Fruit fly (Drosophila melanogaster) Kc167 (cell line): ENCODE measurements around the gene Gat.

Experiments
- Myc ChIP-seq: fragments of >200 bp; optimal IDR thresholded peaks from 2 replicates; lab custom pipeline; 2017; ENCODE audit warnings: missing external identifiers
- Sin3A ChIP-seq: fragments of >200 bp; optimal IDR thresholded peaks from 2 replicates; lab custom pipeline; 2018; ENCODE audit warnings: missing external identifiers
- h ChIP-seq: fragments of >200 bp; optimal IDR thresholded peaks from 3 replicates; lab custom pipeline; 2018; ENCODE audit warnings: missing external identifiers
- insv ChIP-seq: fragments of >200 bp; optimal IDR thresholded peaks from 3 replicates; lab custom pipeline; 2018; ENCODE audit warnings: missing external identifiers
- psq ChIP-seq: fragments of >200 bp; optimal IDR thresholded peaks from 2 replicates; lab custom pipeline; 2017; ENCODE audit warnings: missing external identifiers
- ttk ChIP-seq: sonication (Bioruptor generic); optimal IDR thresholded peaks from 2 replicates; lab custom pipeline; 2017; ENCODE audit warnings: missing external identifiers

Gat gene

dm6 chr4:662101-662500 lies 32.6 kb downstream of the Gat start:
- TF ChIP-seq insv (lab: Kevin White, UChicago) (no peak), Myc (lab: Kevin White, UChicago) (no peak), psq (lab: Kevin White, UChicago) (no peak), ttk (lab: Kevin White, UChicago) (no peak), Sin3A (lab: Kevin White, UChicago) (no peak), h (lab: Kevin White, UChicago) (no peak)

- TF ChIP-seq h (lab: Kevin White, UChicago) (no peak), insv (lab: Kevin White, UChicago) (no peak), Myc (lab: Kevin White, UChicago) (no peak), Sin3A (lab: Kevin White, UChicago) (no peak), psq (lab: Kevin White, UChicago) (no peak), ttk (lab: Kevin White, UChicago) (no peak)
These were observed 33.7 kb downstream of the Gat start, which contains the start of the genes CG46466 and Slip1 for dm6 chr4:663055-663670. CG46466 (minus strand) TSS chr4:663124. Slip1 (plus strand) TSS chr4:663621.

- TF ChIP-seq psq (lab: Kevin White, UChicago) (no peak), ttk (lab: Kevin White, UChicago) (no peak), Sin3A (lab: Kevin White, UChicago) (no peak)
These were observed 34.8 kb downstream of the Gat start for dm6 chr4:664277-664676.

dm6 chr4:670905-671419 lies 41.5 kb downstream of the Gat start, which contains the start of gene CG11360:
CG11360 (plus strand) TSS chr4:671142.
- no peak for TF ChIP-seq insv (lab: Kevin White, UChicago)
- no peak for TF ChIP-seq Myc (lab: Kevin White, UChicago)
- TF ChIP-seq ttk (lab: Kevin White, UChicago) = no peak
- no peak for TF ChIP-seq Sin3A (lab: Kevin White, UChicago)
- TF ChIP-seq psq (lab: Kevin White, UChicago) = no peak
- TF ChIP-seq h (lab: Kevin White, UChicago) = no peak
